Worm (Caenorhabditis elegans): ENCODE data around the gene vps-33.1.

DNA sequence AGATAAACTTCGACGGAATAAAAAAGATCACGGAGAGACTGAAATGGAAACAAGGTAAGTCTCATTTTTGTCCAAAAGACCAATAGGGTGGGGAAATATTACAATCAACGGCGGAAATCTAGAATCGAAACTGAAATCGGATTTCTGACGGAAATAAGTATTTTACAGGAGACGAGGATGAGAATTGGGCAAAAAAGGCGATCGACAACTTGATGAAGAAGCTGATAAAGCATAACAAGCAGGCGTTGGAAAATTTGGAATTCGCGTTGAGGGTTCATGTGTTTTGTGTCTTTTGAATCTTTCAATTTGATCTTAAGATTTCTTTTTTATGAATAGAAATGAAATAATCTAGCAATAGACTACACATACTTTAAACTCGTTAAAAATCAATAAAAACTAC lies 49.9 kb downstream of the vps-33.1 start, which contains the start of gene ugtp-1:
- TF ChIP-seq nhr-12 (tag; optimal IDR thresholded peaks at IDR 0.05) (no peak), unc-62 (GFP tag; optimal IDR thresholded peaks at IDR 0.05) (no peak), ZK546.5 (tag; optimal IDR thresholded peaks at IDR 0.05) (no peak), blmp-1 (tag; optimal IDR thresholded peaks at IDR 0.05; ENCODE audit: insufficient read depth) (no peak), elt-1 (tag; optimal IDR thresholded peaks at IDR 0.05) (no peak), ama-1 (optimal IDR thresholded peaks at IDR 0.05) (no peak), lin-13 (GFP tag; optimal IDR thresholded peaks at IDR 0.05) (no peak), elt-3 (tag; optimal IDR thresholded peaks at IDR 0.05) (no peak), crh-2 (tag; optimal IDR thresholded peaks at IDR 0.05) (no peak), mdl-1 (tag; optimal IDR thresholded peaks at IDR 0.05) (no peak), unc-39 (tag; optimal IDR thresholded peaks at IDR 0.05) (no peak), nhr-6 (tag; optimal IDR thresholded peaks at IDR 0.05) (no peak), lsy-2 (tag; optimal IDR thresholded peaks at IDR 0.05) (no peak), peb-1 (tag; optimal IDR thresholded peaks at IDR 0.05) (no peak)

Measured in whole organism, L2 larva.